Worm (Caenorhabditis elegans) whole organism, young adult: ENCODE results near the gene gpa-11.

Source experiments
- F57C9.4 ChIP-seq: sonication (generic microtip); optimal IDR thresholded peaks from 2 replicates; lab custom pipeline; 2017; ENCODE audit warnings: mild to moderate bottlenecking, missing genetic modification characterization, missing compliant biosample characterization
- K11D2.4 ChIP-seq: fragments of 200-800 bp; sonication (Bioruptor generic); IDR thresholded peaks from 2 replicates; pipeline ENCODE4 v1.3.6; 2022; ENCODE audit warnings: missing genetic modification reagents, missing genetic modification characterization, missing compliant biosample characterization
- Y53F4B.3 ChIP-seq: fragments of 200-800 bp; sonication (Bioruptor generic); IDR thresholded peaks from 2 replicates; pipeline ENCODE4 v1.3.6; 2022; ENCODE audit warnings: missing genetic modification reagents, missing genetic modification characterization, missing compliant biosample characterization
- ama-1 ChIP-seq, 3 experiments: fragments of 150-350 bp in 1 of 3; sonication (generic microtip) in 2 of 3; optimal IDR thresholded peaks; 2 replicates each; lab custom pipeline; 2014 to 2018; ENCODE audit warnings: missing biosample characterization in 2 of 3, missing genetic modification characterization in 2 of 3, missing genetic modification reagents in 2 of 3
- bed-1 ChIP-seq: fragments of 200-800 bp; sonication (Bioruptor generic); IDR thresholded peaks from 2 replicates; pipeline ENCODE4 v1.3.6; 2022; ENCODE audit warnings: missing genetic modification reagents, missing genetic modification characterization, missing compliant biosample characterization
- dpl-1 ChIP-seq: fragments of 150-350 bp; optimal IDR thresholded peaks from 2 replicates; lab custom pipeline; 2014; ENCODE audit warnings: missing biosample characterization, missing genetic modification reagents, missing genetic modification characterization
- ets-4 ChIP-seq: fragments of 200-800 bp; sonication (Bioruptor generic); optimal IDR thresholded peaks from 2 replicates; lab custom pipeline; 2018; ENCODE audit warnings: mild to moderate bottlenecking, missing genetic modification characterization, missing compliant biosample characterization
- lin-26 ChIP-seq: fragments of 200-800 bp; sonication (Bioruptor generic); IDR thresholded peaks from 2 replicates; pipeline ENCODE4 v1.3.6; 2022; ENCODE audit warnings: missing genetic modification reagents, missing genetic modification characterization, missing compliant biosample characterization
- madf-3 ChIP-seq: fragments of 200-800 bp; sonication (Bioruptor generic); IDR thresholded peaks from 2 replicates; pipeline ENCODE4 v1.3.6; 2022; ENCODE audit warnings: missing genetic modification reagents, missing genetic modification characterization, missing compliant biosample characterization
- nhr-90 ChIP-seq: sonication (generic microtip); optimal IDR thresholded peaks from 2 replicates; lab custom pipeline; 2016; ENCODE audit warnings: missing genotype, mild to moderate bottlenecking, missing genetic modification characterization, missing compliant biosample characterization
- pha-4 ChIP-seq: fragments of 150-350 bp; sonication (generic microtip); optimal IDR thresholded peaks from 2 replicates; lab custom pipeline; 2014; ENCODE audit warnings: missing biosample characterization, missing genetic modification reagents, missing genetic modification characterization
- sea-2 ChIP-seq: fragments of 200-800 bp; sonication (Bioruptor generic); IDR thresholded peaks from 2 replicates; pipeline ENCODE4 v1.3.6; 2022; ENCODE audit warnings: missing genetic modification characterization, missing compliant biosample characterization

- no peak for TF ChIP-seq sea-2 (GFP tag; lab: Robert Waterston, UW)
- no peak for TF ChIP-seq F57C9.4 (tag; lab: Kevin White, UChicago)
- TF ChIP-seq bed-1 (GFP tag; lab: Robert Waterston, UW) = no peak
- no peak for TF ChIP-seq madf-3 (GFP tag; lab: Robert Waterston, UW)
- no peak for TF ChIP-seq dpl-1 (GFP tag; lab: Kevin White, UChicago)
- no peak for TF ChIP-seq ama-1 (optimal IDR thresholded peaks at IDR 0.05; lab: Kevin White, UChicago)
- TF ChIP-seq ama-1 (GFP tag; optimal IDR thresholded peaks at IDR 0.05; lab: Kevin White, UChicago) = no peak
- no peak for TF ChIP-seq lin-26 (GFP tag; lab: Robert Waterston, UW)
- TF ChIP-seq ets-4 (GFP tag; lab: Kevin White, UChicago) = no peak
- no peak for TF ChIP-seq nhr-90 (tag; lab: Kevin White, UChicago)
- TF ChIP-seq pha-4 = no peak
- no peak for TF ChIP-seq Y53F4B.3 (GFP tag; lab: Robert Waterston, UW)
- no peak for TF ChIP-seq K11D2.4 (GFP tag; lab: Robert Waterston, UW)
Measured at ce11 chrII:4281743-4282142, 34.7 kb downstream of the gpa-11 start, which contains the start of gene C01F1.5.
